Worm (Caenorhabditis elegans) whole organism, midembryonic: Measurements from ENCODE around the gene W07E6.5.

Experiments used
- T22C8.4 ChIP-seq: fragments of 200-800 bp; sonication (Bioruptor generic); IDR thresholded peaks from 2 replicates; pipeline ENCODE4 v1.3.6; 2022; ENCODE audit warnings: missing genetic modification characterization, missing compliant biosample characterization
- cog-1 ChIP-seq: sonication (generic microtip); optimal IDR thresholded peaks from 2 replicates; lab custom pipeline; 2016; ENCODE audit warnings: missing genetic modification characterization, missing compliant biosample characterization
- flt-1 ChIP-seq: fragments of 200-800 bp; sonication (Bioruptor generic); IDR thresholded peaks from 2 replicates; pipeline ENCODE4 v1.3.6; 2022; ENCODE audit warnings: missing genetic modification characterization, missing compliant biosample characterization
- klf-2 ChIP-seq: fragments of 200-800 bp; sonication (Bioruptor generic); conservative IDR thresholded peaks from 2 replicates; pipeline ENCODE4 v1.3.6; 2022; ENCODE audit warnings: missing genetic modification reagents, missing genetic modification characterization, missing compliant biosample characterization
- med-1 ChIP-seq: sonication (generic microtip); optimal IDR thresholded peaks from 2 replicates; lab custom pipeline; 2017; ENCODE audit warnings: missing genetic modification characterization, mild to moderate bottlenecking, missing compliant biosample characterization, antibody characterized with exemption, missing genetic modification reagents; ENCODE audit not compliant: insufficient read depth
- ref-1 ChIP-seq: fragments of 200-800 bp; sonication (Bioruptor generic); conservative IDR thresholded peaks from 2 replicates; pipeline ENCODE4 v1.3.6; 2022; ENCODE audit warnings: missing genetic modification reagents, missing genetic modification characterization, missing compliant biosample characterization
- tab-1 ChIP-seq: fragments of 200-800 bp; sonication (Bioruptor generic); IDR thresholded peaks from 2 replicates; pipeline ENCODE4 v1.3.6; 2022; ENCODE audit warnings: missing genetic modification characterization, missing compliant biosample characterization
- ztf-23 ChIP-seq: fragments of 200-800 bp; sonication (Bioruptor generic); IDR thresholded peaks from 2 replicates; pipeline ENCODE4 v1.3.6; 2022; ENCODE audit warnings: missing genetic modification reagents, missing genetic modification characterization, missing compliant biosample characterization
- ztf-29 ChIP-seq: fragments of 200-800 bp; sonication (Bioruptor generic); IDR thresholded peaks from 2 replicates; pipeline ENCODE4 v1.3.6; 2022; ENCODE audit warnings: missing genetic modification reagents, missing genetic modification characterization, missing compliant biosample characterization

DNA sequence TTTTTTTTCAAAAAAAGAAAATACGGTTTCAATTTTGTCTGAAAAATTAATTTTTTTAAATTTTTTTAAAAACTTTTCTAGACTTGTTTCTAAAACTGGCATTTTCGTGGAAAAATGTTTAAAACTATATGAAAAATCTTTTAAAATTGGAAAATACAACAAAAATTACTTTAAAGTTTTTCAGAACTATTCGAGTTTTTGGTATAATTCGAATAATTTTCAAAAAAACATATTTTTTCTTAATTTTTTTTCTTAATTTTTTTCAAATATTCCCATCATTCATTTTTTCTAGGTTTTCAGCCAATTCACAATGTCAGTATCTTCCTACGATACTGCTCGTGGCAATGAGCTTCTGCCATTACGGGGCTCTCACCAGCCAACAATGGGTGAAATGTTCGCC is 49.0 kb downstream of the W07E6.5 start, which contains the start of gene slc-36.2:
- no peak for TF ChIP-seq cog-1 (tag; lab: Kevin White, UChicago)
- no peak for TF ChIP-seq ztf-29 (GFP tag; lab: Robert Waterston, UW)
- no peak for TF ChIP-seq flt-1 (GFP tag; lab: Robert Waterston, UW)
- no peak for TF ChIP-seq T22C8.4 (GFP tag; lab: Robert Waterston, UW)
- TF ChIP-seq ztf-23 (GFP tag; lab: Robert Waterston, UW) = no peak
- TF ChIP-seq med-1 (GFP tag; lab: Kevin White, UChicago) = no peak
- no peak for TF ChIP-seq klf-2 (GFP tag; lab: Robert Waterston, UW)
- TF ChIP-seq ref-1 (GFP tag; lab: Robert Waterston, UW) = no peak
- TF ChIP-seq tab-1 (GFP tag; lab: Robert Waterston, UW) = no peak
